Worm (Caenorhabditis elegans): Measurements from ENCODE around the gene C09G9.1.

DNA sequence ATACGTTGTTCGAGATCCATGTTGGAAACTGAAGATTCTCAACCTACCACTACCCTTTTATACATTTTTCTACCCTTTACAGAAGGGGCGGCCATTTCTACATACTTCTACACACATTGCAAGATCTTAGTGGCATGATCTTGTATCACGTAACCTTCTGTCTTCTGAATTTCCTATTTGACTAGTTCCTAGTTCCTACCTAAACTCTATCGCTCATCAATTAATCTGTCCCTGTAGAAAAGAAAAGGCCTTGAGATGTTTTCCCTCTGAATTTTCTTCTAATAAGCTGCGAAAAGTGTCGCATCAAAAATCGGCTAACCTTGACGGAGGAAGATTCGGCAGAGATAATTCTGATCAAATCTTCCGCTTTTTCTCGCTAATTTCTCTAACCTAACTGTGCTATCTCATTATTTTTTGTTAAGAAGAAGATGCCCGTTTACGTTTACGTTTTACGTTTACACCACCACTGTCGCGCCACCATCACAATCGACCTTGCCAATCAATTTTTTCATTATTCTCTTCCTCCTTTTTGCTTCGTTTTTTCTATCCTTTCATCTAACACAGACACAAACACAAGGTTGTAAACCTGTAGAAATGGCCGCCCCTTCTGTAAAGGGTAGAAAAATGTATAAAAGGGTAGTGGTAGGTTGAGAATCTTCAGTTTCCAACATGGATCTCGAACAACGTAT is 41.0 kb downstream of the C09G9.1 start, which contains the start of the genes col-117 and col-3:
- no peak for TF ChIP-seq egl-27 (tag; optimal IDR thresholded peaks at IDR 0.05)
- TF ChIP-seq lin-39 (tag; optimal IDR thresholded peaks at IDR 0.05) = no peak
- no peak for TF ChIP-seq mep-1 (tag; optimal IDR thresholded peaks at IDR 0.05)
- TF ChIP-seq ctbp-1 (GFP tag; IDR thresholded peaks at IDR 0.05) = no peak
- TF ChIP-seq aly-2 (tag; optimal IDR thresholded peaks at IDR 0.05) = no peak
- TF ChIP-seq ztf-11 (tag; optimal IDR thresholded peaks at IDR 0.05) = no peak
- TF ChIP-seq mdl-1 (tag; optimal IDR thresholded peaks at IDR 0.05) = peak in 1 of 2 experiments; percentile 30
- TF ChIP-seq unc-39 (tag; optimal IDR thresholded peaks at IDR 0.05) = no peak
- no peak for TF ChIP-seq ZK546.5 (tag; optimal IDR thresholded peaks at IDR 0.05)
- TF ChIP-seq ces-1 (GFP tag; optimal IDR thresholded peaks at IDR 0.05) = no peak
- TF ChIP-seq dpl-1 (GFP tag; optimal IDR thresholded peaks at IDR 0.05) = no peak
- no peak for TF ChIP-seq nhr-42 (GFP tag; IDR thresholded peaks at IDR 0.05)

Data from whole organism, L4 larva.